Worm (Caenorhabditis elegans) whole organism, young adult: ENCODE results near the gene F52H2.5.

Experiments
- B0336.3 ChIP-seq: fragments of 200-800 bp; sonication (Bioruptor generic); IDR thresholded peaks from 2 replicates; pipeline ENCODE4 v1.3.6; 2022; ENCODE audit warnings: missing genetic modification characterization, missing compliant biosample characterization
- D2030.7 ChIP-seq: fragments of 200-800 bp; sonication (Bioruptor generic); IDR thresholded peaks from 2 replicates; pipeline ENCODE4 v1.3.6; 2022; ENCODE audit warnings: missing genetic modification reagents, missing genetic modification characterization, missing compliant biosample characterization
- F37B4.10 ChIP-seq: fragments of 200-800 bp; sonication (Bioruptor generic); IDR thresholded peaks from 2 replicates; pipeline ENCODE4 v1.3.6; 2022; ENCODE audit warnings: missing genetic modification characterization, missing compliant biosample characterization
- F55B11.4 ChIP-seq: sonication (generic microtip); optimal IDR thresholded peaks from 2 replicates; lab custom pipeline; 2016; ENCODE audit warnings: missing compliant biosample characterization, missing genetic modification characterization, borderline replicate concordance; ENCODE audit not compliant: insufficient read depth
- Y53F4B.3 ChIP-seq: fragments of 200-800 bp; sonication (Bioruptor generic); IDR thresholded peaks from 2 replicates; pipeline ENCODE4 v1.3.6; 2022; ENCODE audit warnings: missing genetic modification reagents, missing genetic modification characterization, missing compliant biosample characterization
- Y53G8AR.9 ChIP-seq: fragments of 200-800 bp; sonication (Bioruptor generic); conservative IDR thresholded peaks from 2 replicates; pipeline ENCODE4 v1.3.6; 2022; ENCODE audit warnings: missing genetic modification reagents, missing genetic modification characterization, missing compliant biosample characterization
- ZK185.1 ChIP-seq: sonication (generic microtip); optimal IDR thresholded peaks from 2 replicates; lab custom pipeline; 2016; ENCODE audit warnings: mild to moderate bottlenecking, missing genetic modification characterization, missing compliant biosample characterization; ENCODE audit not compliant: poor library complexity, severe bottlenecking
- akir-1 ChIP-seq: fragments of 200-800 bp; sonication (Bioruptor generic); optimal IDR thresholded peaks from 2 replicates; lab custom pipeline; 2018; ENCODE audit warnings: mild to moderate bottlenecking, missing genetic modification characterization, moderate library complexity, missing compliant biosample characterization
- atf-7 ChIP-seq: sonication (generic microtip); optimal IDR thresholded peaks from 2 replicates; lab custom pipeline; 2017; ENCODE audit warnings: mild to moderate bottlenecking, missing genetic modification characterization, missing compliant biosample characterization
- athp-1 ChIP-seq: sonication (generic microtip); optimal IDR thresholded peaks from 2 replicates; lab custom pipeline; 2017; ENCODE audit warnings: mild to moderate bottlenecking, missing genetic modification characterization, missing compliant biosample characterization
- attf-5 ChIP-seq: fragments of 200-800 bp; sonication (Bioruptor generic); optimal IDR thresholded peaks from 2 replicates; lab custom pipeline; 2018; ENCODE audit warnings: mild to moderate bottlenecking, missing genetic modification characterization, missing compliant biosample characterization
- attf-6 ChIP-seq: fragments of 200-800 bp; sonication (Bioruptor generic); IDR thresholded peaks from 2 replicates; pipeline ENCODE4 v1.3.6; 2022; ENCODE audit warnings: missing genetic modification reagents, missing genetic modification characterization, missing compliant biosample characterization
- cebp-1 ChIP-seq, 2 experiments: fragments of 200-800 bp in 1 of 2; sonication (Bioruptor generic) in 1 of 2; sonication (generic microtip) in 1 of 2; IDR thresholded peaks in 1 of 2; optimal IDR thresholded peaks in 1 of 2; 2 replicates each; pipeline versions ENCODE4 v1.3.6 to Lab custom; 2017 to 2022; ENCODE audit warnings: missing compliant biosample characterization in 2 of 2, missing genetic modification characterization in 2 of 2, mild to moderate bottlenecking in 1 of 2, missing genetic modification reagents in 1 of 2, moderate library complexity in 1 of 2
- ceh-40 ChIP-seq: fragments of 200-800 bp; sonication (Bioruptor generic); IDR thresholded peaks from 2 replicates; pipeline ENCODE4 v1.3.6; 2022; ENCODE audit warnings: missing genetic modification characterization, missing compliant biosample characterization
- ceh-91 ChIP-seq: fragments of 200-800 bp; sonication (Bioruptor generic); IDR thresholded peaks from 2 replicates; pipeline ENCODE4 v1.3.6; 2022; ENCODE audit warnings: missing genetic modification reagents, missing genetic modification characterization, missing compliant biosample characterization
- chd-7 ChIP-seq: sonication (generic microtip); optimal IDR thresholded peaks from 2 replicates; lab custom pipeline; 2016; ENCODE audit warnings: mild to moderate bottlenecking, missing genetic modification characterization, moderate library complexity, missing compliant biosample characterization
- die-1 ChIP-seq: sonication (generic microtip); optimal IDR thresholded peaks from 2 replicates; lab custom pipeline; 2016; ENCODE audit warnings: missing genotype, mild to moderate bottlenecking, missing genetic modification characterization, missing compliant biosample characterization
- dox-1 ChIP-seq: fragments of 200-800 bp; sonication (Bioruptor generic); IDR thresholded peaks from 2 replicates; pipeline ENCODE4 v1.3.6; 2022; ENCODE audit warnings: missing genetic modification reagents, missing genetic modification characterization, missing compliant biosample characterization
- dpff-1 ChIP-seq: sonication (generic microtip); optimal IDR thresholded peaks from 2 replicates; lab custom pipeline; 2017; ENCODE audit warnings: mild to moderate bottlenecking, missing genetic modification characterization, missing compliant biosample characterization
- egl-18 ChIP-seq: fragments of 200-800 bp; sonication (Bioruptor generic); IDR thresholded peaks from 2 replicates; pipeline ENCODE4 v1.3.6; 2022; ENCODE audit warnings: missing genetic modification reagents, missing genetic modification characterization, missing compliant biosample characterization
- ets-4 ChIP-seq: fragments of 200-800 bp; sonication (Bioruptor generic); optimal IDR thresholded peaks from 2 replicates; lab custom pipeline; 2018; ENCODE audit warnings: mild to moderate bottlenecking, missing genetic modification characterization, missing compliant biosample characterization
- him-1 ChIP-seq: sonication (generic microtip); optimal IDR thresholded peaks from 2 replicates; lab custom pipeline; 2016; ENCODE audit warnings: missing genotype, missing genetic modification reagents, missing genetic modification characterization, missing compliant biosample characterization
- hlh-12 ChIP-seq: sonication (generic microtip); optimal IDR thresholded peaks from 2 replicates; lab custom pipeline; 2016; ENCODE audit warnings: missing genetic modification characterization, missing compliant biosample characterization
- hmg-1.2 ChIP-seq: fragments of 200-800 bp; sonication (Bioruptor generic); IDR thresholded peaks from 2 replicates; pipeline ENCODE4 v1.3.6; 2022; ENCODE audit warnings: missing genetic modification reagents, missing genetic modification characterization, missing compliant biosample characterization
- hrde-1 ChIP-seq: sonication (generic microtip); optimal IDR thresholded peaks from 2 replicates; lab custom pipeline; 2016; ENCODE audit warnings: missing genetic modification characterization, mild to moderate bottlenecking, missing compliant biosample characterization, moderate library complexity, missing genotype, missing genetic modification reagents, borderline replicate concordance
- let-607 ChIP-seq, 2 experiments: fragments of 200-800 bp in 1 of 2; sonication (Bioruptor generic) in 1 of 2; sonication (generic microtip) in 1 of 2; optimal IDR thresholded peaks; 2 replicates each; lab custom pipeline; 2016 to 2018; ENCODE audit warnings: mild to moderate bottlenecking in 2 of 2, missing compliant biosample characterization in 2 of 2, missing genetic modification characterization in 2 of 2, moderate library complexity in 2 of 2, missing genotype in 1 of 2
- lin-26 ChIP-seq: fragments of 200-800 bp; sonication (Bioruptor generic); IDR thresholded peaks from 2 replicates; pipeline ENCODE4 v1.3.6; 2022; ENCODE audit warnings: missing genetic modification reagents, missing genetic modification characterization, missing compliant biosample characterization
- lin-40 ChIP-seq: sonication (generic microtip); optimal IDR thresholded peaks from 2 replicates; lab custom pipeline; 2016; ENCODE audit warnings: missing genetic modification characterization, mild to moderate bottlenecking, missing compliant biosample characterization, missing genotype, missing genetic modification reagents
- madf-10 ChIP-seq: sonication (generic microtip); optimal IDR thresholded peaks from 2 replicates; lab custom pipeline; 2016; ENCODE audit warnings: mild to moderate bottlenecking, missing genetic modification characterization, missing compliant biosample characterization
- mes-4 ChIP-seq: sonication (generic microtip); optimal IDR thresholded peaks from 2 replicates; lab custom pipeline; 2016; ENCODE audit warnings: missing genotype, missing genetic modification characterization, missing compliant biosample characterization
- mxl-1 ChIP-seq: sonication (generic microtip); optimal IDR thresholded peaks from 2 replicates; lab custom pipeline; 2016; ENCODE audit warnings: missing genetic modification characterization, missing compliant biosample characterization
- nfyb-1 ChIP-seq: fragments of 200-800 bp; sonication (Bioruptor generic); IDR thresholded peaks from 2 replicates; pipeline ENCODE4 v1.3.6; 2022; ENCODE audit warnings: missing genetic modification reagents, missing genetic modification characterization, missing compliant biosample characterization
- nhr-120 ChIP-seq: fragments of 200-800 bp; sonication (Bioruptor generic); IDR thresholded peaks from 2 replicates; pipeline ENCODE4 v1.3.6; 2022; ENCODE audit warnings: missing genetic modification characterization, missing compliant biosample characterization
- nhr-80 ChIP-seq: sonication (generic microtip); optimal IDR thresholded peaks from 2 replicates; lab custom pipeline; 2016; ENCODE audit warnings: missing genetic modification characterization, missing compliant biosample characterization
- nhr-90 ChIP-seq: sonication (generic microtip); optimal IDR thresholded peaks from 2 replicates; lab custom pipeline; 2016; ENCODE audit warnings: missing genotype, mild to moderate bottlenecking, missing genetic modification characterization, missing compliant biosample characterization
- sdz-38 ChIP-seq: sonication (generic microtip); optimal IDR thresholded peaks from 2 replicates; lab custom pipeline; 2016; ENCODE audit warnings: missing genotype, missing genetic modification characterization, missing compliant biosample characterization
- tbp1 ChIP-seq: fragments of 200-800 bp; sonication (Bioruptor generic); optimal IDR thresholded peaks from 2 replicates; lab custom pipeline; 2018; ENCODE audit warnings: mild to moderate bottlenecking, missing genetic modification characterization, missing compliant biosample characterization
- tlf-1 ChIP-seq: fragments of 200-800 bp; sonication (Bioruptor generic); optimal IDR thresholded peaks from 2 replicates; lab custom pipeline; 2018; ENCODE audit warnings: mild to moderate bottlenecking, missing genetic modification characterization, missing compliant biosample characterization
- zfh-2 ChIP-seq: fragments of 200-800 bp; sonication (Bioruptor generic); conservative IDR thresholded peaks from 2 replicates; pipeline ENCODE4 v1.3.6; 2022; ENCODE audit warnings: missing genetic modification reagents, missing genetic modification characterization, missing compliant biosample characterization
- ztf-18 ChIP-seq: sonication (generic microtip); optimal IDR thresholded peaks from 2 replicates; lab custom pipeline; 2016; ENCODE audit warnings: missing genotype, mild to moderate bottlenecking, missing genetic modification characterization, missing compliant biosample characterization
- ztf-22 ChIP-seq: fragments of 200-800 bp; sonication (Bioruptor generic); optimal IDR thresholded peaks from 2 replicates; lab custom pipeline; 2018; ENCODE audit warnings: mild to moderate bottlenecking, missing genetic modification characterization, moderate library complexity, missing compliant biosample characterization
- ztf-26 ChIP-seq: sonication (generic microtip); optimal IDR thresholded peaks from 2 replicates; lab custom pipeline; 2017; ENCODE audit warnings: missing genetic modification characterization, missing compliant biosample characterization

The F52H2.5 gene

ce11 chrX:2577442-2577841 lies 17.6 kb upstream of the F52H2.5 start, which contains the start of gene ttr-42 (continued):
- TF ChIP-seq nhr-120 (GFP tag; lab: Robert Waterston, UW), result no peak
- TF ChIP-seq zfh-2 (GFP tag; lab: Robert Waterston, UW), result no peak
- TF ChIP-seq attf-5 (GFP tag; lab: Kevin White, UChicago), result no peak
- TF ChIP-seq hlh-12 (tag; lab: Kevin White, UChicago), result no peak

- TF ChIP-seq dox-1 (GFP tag; lab: Robert Waterston, UW) (peak; percentile 29; the same call in 1 of the 2 replicates), zfh-2 (GFP tag; lab: Robert Waterston, UW) (peak; percentile 57; the same call in 1 of the 2 replicates), akir-1 (GFP tag; lab: Kevin White, UChicago) (no peak), egl-18 (GFP tag; lab: Robert Waterston, UW) (0 out of 2 replicates have a peak, but pooled peaks have one; percentile 33)
These were observed 12.8 kb upstream of the F52H2.5 start, which contains the start of the genes ccd-5 and F52H2.1 for ce11 chrX:2572646-2573149. Gene ccd-5, minus strand, starts transcription at chrX:2572653. Gene F52H2.1, plus strand, starts transcription at chrX:2573099.

- no peak for TF ChIP-seq mxl-1 (tag; lab: Kevin White, UChicago)
- peak; percentile 62 for TF ChIP-seq dox-1 (GFP tag; lab: Robert Waterston, UW)
- peak; percentile 55 for TF ChIP-seq madf-10 (tag; lab: Kevin White, UChicago)
- TF ChIP-seq nfyb-1 (GFP tag; lab: Robert Waterston, UW), result peak; percentile 84
- TF ChIP-seq nhr-80 (tag; lab: Kevin White, UChicago), result peak; percentile 99
- peak; percentile 73 to 82 for TF ChIP-seq let-607 (tag; optimal IDR thresholded peaks at IDR 0.05; lab: Kevin White, UChicago)
- TF ChIP-seq B0336.3, result peak; percentile 81
- TF ChIP-seq chd-7 (tag; lab: Kevin White, UChicago), result peak; percentile 22
- no peak for TF ChIP-seq dpff-1
- no peak for TF ChIP-seq ceh-91
- no peak for TF ChIP-seq hrde-1 (tag; lab: Kevin White, UChicago)
- peak; percentile 57 for TF ChIP-seq akir-1 (GFP tag; lab: Kevin White, UChicago)
- TF ChIP-seq ztf-26 (tag; lab: Kevin White, UChicago), result no peak
- TF ChIP-seq ZK185.1, result peak; percentile 6
- peak; percentile 19 for TF ChIP-seq tlf-1 (GFP tag; lab: Kevin White, UChicago)
- TF ChIP-seq lin-40 (tag; lab: Kevin White, UChicago), result peak; percentile 53
- TF ChIP-seq athp-1 (tag; lab: Kevin White, UChicago), result no peak
- 0 out of 2 replicates have a peak, but pooled peaks have one; percentile 46 for TF ChIP-seq Y53G8AR.9 (GFP tag; lab: Robert Waterston, UW)
- no peak for TF ChIP-seq die-1 (tag; lab: Kevin White, UChicago)
- TF ChIP-seq ztf-22 (GFP tag; lab: Kevin White, UChicago), result peak; percentile 73
- TF ChIP-seq tbp1 (GFP tag; lab: Kevin White, UChicago), result peak; percentile 37
- no peak for TF ChIP-seq F55B11.4 (tag; lab: Kevin White, UChicago)
- TF ChIP-seq nhr-90 (tag; lab: Kevin White, UChicago), result peak; percentile 42
- peak; percentile 72 for TF ChIP-seq atf-7
- TF ChIP-seq ztf-18 (tag; lab: Kevin White, UChicago), result no peak
- peak; percentile 66 for TF ChIP-seq ets-4 (GFP tag; lab: Kevin White, UChicago)
These were observed 9.2 kb upstream of the F52H2.5 start for ce11 chrX:2569040-2569439.

- TF ChIP-seq cebp-1 (GFP tag; IDR thresholded peaks at IDR 0.05; lab: Robert Waterston, UW) (no peak), cebp-1 (tag; optimal IDR thresholded peaks at IDR 0.05; lab: Kevin White, UChicago) (no peak), D2030.7 (GFP tag; lab: Robert Waterston, UW) (no peak), nhr-90 (tag; lab: Kevin White, UChicago) (no peak), him-1 (no peak), sdz-38 (no peak), lin-26 (GFP tag; lab: Robert Waterston, UW) (no peak), nfyb-1 (GFP tag; lab: Robert Waterston, UW) (no peak), ZK185.1 (no peak), Y53F4B.3 (no peak), mes-4 (tag; lab: Kevin White, UChicago) (no peak), ceh-40 (no peak), zfh-2 (GFP tag; lab: Robert Waterston, UW) (no peak), akir-1 (GFP tag; lab: Kevin White, UChicago) (no peak), hmg-1.2 (GFP tag; lab: Robert Waterston, UW) (no peak), F37B4.10 (GFP tag; lab: Robert Waterston, UW) (no peak), attf-6 (no peak)
These were observed 7.9 kb upstream of the F52H2.5 start for ce11 chrX:2567761-2568160.
